Worm (Caenorhabditis elegans): Measurements from ENCODE around the gene F32D1.8.

DNA sequence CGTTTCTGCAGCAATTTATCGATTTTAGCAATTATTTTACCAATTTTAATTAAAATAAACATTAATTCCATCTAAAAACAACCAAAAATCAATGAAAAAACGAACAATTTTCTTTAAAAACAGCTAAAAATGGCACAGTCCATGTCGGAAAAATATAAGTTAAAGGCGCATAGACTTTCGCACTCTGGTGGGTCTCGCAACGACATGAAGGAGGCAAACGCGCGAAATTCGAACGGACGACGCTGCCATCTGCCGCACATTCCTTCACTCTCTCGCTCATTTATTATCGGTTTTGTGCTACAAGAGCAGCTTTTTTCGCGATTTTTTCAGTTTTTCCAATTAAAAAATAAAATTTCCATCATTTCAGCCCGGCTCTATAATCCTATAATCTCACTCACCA, 30.7 kb downstream of the F32D1.8 start, which contains the start of gene mcm-7:
- TF ChIP-seq ZK546.5 (tag; optimal IDR thresholded peaks at IDR 0.05) (no peak), zfp-2 (tag; optimal IDR thresholded peaks at IDR 0.05) (no peak), T26A8.4 (GFP tag; IDR thresholded peaks at IDR 0.05) (no peak), ama-1 (optimal IDR thresholded peaks at IDR 0.05) (peak; percentile 31), lin-29 (GFP tag; IDR thresholded peaks at IDR 0.05) (no peak), F37D6.2 (tag; optimal IDR thresholded peaks at IDR 0.05) (no peak), ceh-82 (tag; optimal IDR thresholded peaks at IDR 0.05) (no peak), hlh-30 (tag; optimal IDR thresholded peaks at IDR 0.05; ENCODE audit: insufficient read depth) (no peak), ceh-28 (tag; optimal IDR thresholded peaks at IDR 0.05) (no peak), spr-3 (GFP tag; optimal IDR thresholded peaks at IDR 0.05) (no peak), lir-3 (tag; optimal IDR thresholded peaks at IDR 0.05) (no peak), nhr-11 (tag; optimal IDR thresholded peaks at IDR 0.05) (peak; percentile 14)

All from whole organism, L4 larva.